Worm (Caenorhabditis elegans): ENCODE results near the gene emc-6.

DNA sequence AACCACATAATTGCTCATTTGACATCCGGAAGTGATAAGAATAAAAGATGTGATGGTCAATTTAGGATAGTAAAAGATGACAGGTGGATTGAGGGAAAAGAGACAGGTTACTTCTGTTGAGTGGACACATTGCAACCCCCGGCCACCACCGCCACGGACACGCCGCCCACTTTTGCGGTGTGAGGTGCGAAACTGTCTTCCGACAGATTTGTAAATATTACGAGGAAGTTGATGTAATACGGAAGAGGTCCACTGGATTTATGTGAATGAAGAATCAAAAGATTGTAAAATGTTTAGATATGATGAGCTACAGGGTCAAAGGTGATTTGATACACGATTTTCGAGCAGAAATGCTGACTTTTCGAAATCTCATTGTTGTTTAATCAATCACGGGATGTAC is 36.7 kb downstream of the emc-6 start, which contains the start of gene C08G9.2:
- no peak for TF ChIP-seq F13H6.1 (tag; optimal IDR thresholded peaks at IDR 0.05)
- TF ChIP-seq alr-1 (tag; optimal IDR thresholded peaks at IDR 0.05), result no peak
- TF ChIP-seq nhr-129 (tag; optimal IDR thresholded peaks at IDR 0.05), result no peak
- TF ChIP-seq mdl-1 (tag; optimal IDR thresholded peaks at IDR 0.05), result no peak
- TF ChIP-seq nhr-11 (tag; optimal IDR thresholded peaks at IDR 0.05), result no peak
